Worm (Caenorhabditis elegans): ENCODE data around the gene men-1.

men-1 gene

DNA sequence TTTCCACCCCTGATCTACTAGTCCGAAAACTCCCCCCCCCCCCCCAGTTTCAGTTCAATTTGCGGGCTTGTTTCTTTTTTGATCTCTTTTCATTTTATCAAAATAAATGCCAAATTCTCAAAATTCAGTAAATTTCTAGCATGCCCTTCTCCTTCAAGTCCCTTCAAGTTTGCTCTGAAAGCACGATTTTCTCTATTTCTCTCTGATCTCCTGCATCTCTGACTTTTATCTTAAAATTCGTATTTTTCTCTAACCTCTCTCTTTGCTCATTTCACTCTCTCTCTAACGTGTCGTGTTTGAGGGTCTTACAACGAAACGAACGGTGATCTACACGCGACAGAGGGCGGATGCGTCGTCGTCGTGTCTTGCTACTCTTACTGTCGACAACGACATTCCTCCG, 28.6 kb downstream of the men-1 start, which contains the start of gene ace-3 (continued):
- TF ChIP-seq lin-54 (GFP tag; optimal IDR thresholded peaks at IDR 0.05) = no peak

DNA sequence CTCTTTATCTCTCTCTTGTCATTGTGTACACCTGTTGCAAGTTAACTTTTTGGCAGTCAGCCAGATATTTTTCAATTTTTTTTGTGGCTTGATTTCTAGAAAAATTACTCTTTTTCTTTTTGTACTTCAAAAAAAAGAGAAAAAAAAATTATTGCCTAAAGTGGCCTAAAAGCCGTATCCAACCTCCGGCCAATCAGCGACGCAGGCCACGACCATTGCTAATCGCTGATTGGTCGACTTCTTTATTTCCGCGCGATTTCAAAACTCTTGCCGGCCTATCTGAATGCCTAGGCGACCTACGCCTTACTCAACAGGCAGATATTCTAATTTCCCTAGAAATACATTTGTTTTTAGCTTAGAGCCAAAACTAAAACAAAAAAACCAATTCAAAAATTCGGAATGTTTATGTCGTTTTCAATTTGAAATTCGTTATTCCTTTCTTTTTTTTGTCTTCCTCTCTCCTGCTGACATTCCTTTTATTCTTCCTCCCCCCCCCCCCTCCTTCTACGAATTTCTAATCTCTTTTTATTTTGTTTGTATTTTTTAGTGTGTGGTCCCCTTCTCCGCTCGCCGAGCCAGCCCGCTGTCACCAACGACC, 36.3 kb downstream of the men-1 start, which contains the start of gene ace-4:
TSS of gene ace-4 (plus strand) at position 548 of the 598 bp plus-strand sequence.
- TF ChIP-seq tbp1 (GFP tag; optimal IDR thresholded peaks at IDR 0.05) = no peak
- no peak for TF ChIP-seq ceh-79 (tag; optimal IDR thresholded peaks at IDR 0.05)
- no peak for TF ChIP-seq F22D6.2 (tag; optimal IDR thresholded peaks at IDR 0.05)
- TF ChIP-seq zfh-2 (GFP tag; conservative IDR thresholded peaks at IDR 0.05) = 0 out of 2 replicates have a peak, but pooled peaks have one; percentile 12
- TF ChIP-seq nhr-120 (GFP tag; IDR thresholded peaks at IDR 0.05) = no peak

DNA sequence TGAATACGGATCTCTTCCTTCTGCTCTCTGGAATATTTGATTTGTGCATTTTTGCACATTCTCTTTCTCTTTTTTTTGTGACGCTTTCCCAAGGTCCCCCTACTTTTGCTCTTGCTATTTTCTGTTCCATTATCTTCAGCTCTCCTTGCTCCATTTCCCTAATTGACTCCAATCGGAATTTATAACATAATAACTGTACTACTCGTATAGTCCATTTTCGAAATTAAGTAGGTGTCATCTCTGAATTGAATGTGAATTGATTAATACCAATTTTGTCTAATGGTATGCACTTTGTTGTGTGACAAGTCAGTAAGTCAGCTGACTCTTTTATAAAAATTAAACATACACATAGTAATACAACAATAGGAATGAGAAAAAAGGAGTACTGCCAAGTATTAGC, 38.0 kb downstream of the men-1 start:
- TF ChIP-seq ceh-58 (GFP tag; IDR thresholded peaks at IDR 0.05) (no peak), him-1 (tag; optimal IDR thresholded peaks at IDR 0.05) (no peak), lin-26 (GFP tag; IDR thresholded peaks at IDR 0.05) (no peak), F23B12.7 (tag; optimal IDR thresholded peaks at IDR 0.05; ENCODE audit: insufficient read depth) (no peak), die-1 (tag; optimal IDR thresholded peaks at IDR 0.05) (no peak), lsy-27 (tag; optimal IDR thresholded peaks at IDR 0.05; ENCODE audit: borderline replicate concordance, insufficient read depth) (no peak), ceh-100 (GFP tag; IDR thresholded peaks at IDR 0.05) (no peak), Y53G8AR.9 (GFP tag; conservative IDR thresholded peaks at IDR 0.05) (no peak), ceh-27 (GFP tag; optimal IDR thresholded peaks at IDR 0.05) (no peak), tbp1 (GFP tag; optimal IDR thresholded peaks at IDR 0.05) (no peak), let-607 (tag; optimal IDR thresholded peaks at IDR 0.05) (no peak), F33H1.4 (GFP tag; IDR thresholded peaks at IDR 0.05) (no peak)

DNA sequence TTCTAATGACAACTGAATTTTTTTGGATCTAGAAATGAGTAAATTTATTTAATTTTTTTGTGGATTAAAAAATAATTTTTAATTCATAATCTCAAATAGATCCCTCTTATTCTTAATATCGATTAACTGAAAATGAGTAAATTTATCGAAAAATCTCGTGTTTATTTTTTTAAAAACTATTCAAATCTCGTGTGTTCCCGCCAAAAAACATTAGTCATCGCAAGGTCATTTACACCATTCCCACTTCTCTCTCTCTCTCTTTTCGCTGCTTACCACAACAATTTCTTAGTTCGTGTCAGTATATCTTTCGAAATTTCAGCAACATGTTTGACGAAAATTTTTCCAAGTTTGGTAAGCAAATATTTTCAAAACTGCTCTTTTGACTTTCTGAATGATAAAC, 46.5 kb downstream of the men-1 start:
- TF ChIP-seq rcor-1 (GFP tag; IDR thresholded peaks at IDR 0.05) (no peak), let-607 (tag; optimal IDR thresholded peaks at IDR 0.05) (no peak), ztf-18 (tag; optimal IDR thresholded peaks at IDR 0.05) (no peak)

DNA sequence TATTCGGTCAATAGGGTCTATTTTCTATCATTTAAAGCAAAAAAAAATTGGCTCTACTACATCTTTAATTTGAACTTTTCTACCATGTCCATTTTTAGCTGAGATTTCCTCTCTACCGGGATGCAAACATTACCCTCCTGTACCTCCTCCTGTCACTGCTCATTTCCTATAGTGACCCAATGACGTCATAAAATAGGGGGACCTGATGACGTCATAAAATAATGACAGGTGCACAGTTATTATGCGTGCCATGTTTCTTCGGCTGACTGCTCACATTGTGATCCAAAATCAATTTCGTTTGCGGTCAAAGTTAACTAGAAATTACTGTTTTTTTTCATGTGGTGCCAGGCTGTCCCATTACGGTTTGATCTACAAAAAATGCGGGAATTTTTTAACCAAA, 47.0 kb downstream of the men-1 start:
- TF ChIP-seq atf-7 (tag; optimal IDR thresholded peaks at IDR 0.05) (peak; percentile 6), nfya-1 (tag; optimal IDR thresholded peaks at IDR 0.05; ENCODE audit: borderline replicate concordance, insufficient read depth) (no peak)

DNA sequence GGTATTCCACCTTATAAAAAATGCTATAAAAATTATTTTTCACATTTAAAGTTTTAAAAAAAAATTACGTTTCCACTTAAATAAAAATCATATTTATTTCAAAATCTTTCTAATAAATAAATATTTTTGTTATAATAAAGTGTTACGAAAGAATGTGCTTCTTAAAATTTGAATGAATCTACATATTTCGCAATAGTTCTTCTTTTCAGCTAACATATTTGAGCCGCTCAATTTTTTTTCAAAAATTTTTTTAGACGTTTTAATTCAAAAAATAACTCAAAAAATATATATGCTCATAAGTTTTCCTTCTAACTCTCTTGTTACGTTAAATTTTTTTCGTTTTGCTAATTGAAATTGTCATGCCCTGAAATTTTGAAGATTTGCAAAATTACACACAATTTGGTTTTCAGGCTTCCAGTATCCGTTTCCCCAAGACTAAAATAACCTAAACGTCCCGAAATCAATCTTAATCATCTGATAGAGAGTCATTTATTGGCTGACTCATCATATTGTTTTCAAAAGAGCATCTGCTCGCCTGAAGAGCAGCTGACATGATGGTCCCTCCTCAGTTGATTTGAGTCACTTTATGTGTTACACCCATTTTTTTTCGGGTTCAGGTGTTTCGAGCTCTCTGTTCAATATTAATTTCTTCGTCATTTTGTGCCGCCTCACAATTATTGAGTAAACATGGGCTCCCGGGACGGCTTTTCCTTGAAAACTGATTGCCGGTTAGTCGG, 55.5 kb downstream of the men-1 start, which contains the start of gene efhd-1:
TSS of gene efhd-1 (plus strand) at position 582 of the 737 bp plus-strand sequence.
- TF ChIP-seq cebp-1 (GFP tag; IDR thresholded peaks at IDR 0.05) (no peak), cebp-1 (tag; optimal IDR thresholded peaks at IDR 0.05) (peak; percentile 91), efl-1 (GFP tag; optimal IDR thresholded peaks at IDR 0.05) (no peak)

DNA sequence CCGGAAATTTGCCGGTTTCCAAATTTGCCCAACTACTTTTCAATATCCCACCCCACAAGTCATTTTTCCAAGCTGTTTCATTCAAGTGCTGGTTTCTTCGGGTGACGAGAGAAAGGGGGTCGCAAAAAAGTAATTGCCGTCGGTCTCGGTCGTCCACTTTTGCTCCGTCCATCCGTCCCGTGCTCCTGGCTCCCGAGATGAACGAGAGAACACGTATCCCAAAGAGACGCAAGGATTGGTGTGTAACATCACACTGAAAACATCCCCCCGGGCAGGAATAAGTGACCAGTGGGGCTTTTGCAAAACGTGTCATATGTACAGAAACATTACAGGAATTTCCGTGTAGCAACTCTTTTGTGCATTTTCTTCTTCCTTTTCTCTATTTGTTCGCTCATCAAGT, 57.3 kb downstream of the men-1 start:
- peak; percentile 50; the same call in 1 of the 2 replicates for TF ChIP-seq zfh-2 (GFP tag; conservative IDR thresholded peaks at IDR 0.05)
- TF ChIP-seq F39B2.1 (GFP tag; IDR thresholded peaks at IDR 0.05) = no peak

Data from whole organism, young adult.